In genomic region chrII:14938319-14938718, ce11 we compare ENCODE assay signal across 6 worm cellular contexts.
A peak's percentile ranks its signal among the peaks of the same experiment; 100 is the strongest.
TF ChIP-seq lines count a peak whose summit lies in the region.

No protein-coding gene starts in this region.

TF ChIP-seq in whole organism, L1 larva, 84 proteins besides CTCF, POLR2A, EP300 and RAD21 (continues in another document):
- TF ChIP-seq egl-27 (tag; optimal IDR thresholded peaks at IDR 0.05; lab: Kevin White, UChicago): no peak
- no peak for TF ChIP-seq C34B4.2 (tag; optimal IDR thresholded peaks at IDR 0.05; lab: Kevin White, UChicago)
- no peak for TF ChIP-seq lin-35 (GFP tag; optimal IDR thresholded peaks at IDR 0.05; lab: Kevin White, UChicago)
- TF ChIP-seq C04F5.9 (tag; optimal IDR thresholded peaks at IDR 0.05; lab: Kevin White, UChicago): no peak
- TF ChIP-seq xbp-1 (tag; optimal IDR thresholded peaks at IDR 0.05; lab: Kevin White, UChicago): no peak
- no peak for TF ChIP-seq hlh-4 (tag; optimal IDR thresholded peaks at IDR 0.05; lab: Kevin White, UChicago)
- TF ChIP-seq dsc-1 (tag; optimal IDR thresholded peaks at IDR 0.05; lab: Kevin White, UChicago): no peak
- TF ChIP-seq hlh-17 (GFP tag; optimal IDR thresholded peaks at IDR 0.05; lab: Kevin White, UChicago; ENCODE audit: borderline replicate concordance): no peak
- peak; percentile 85 for TF ChIP-seq fkh-10 (GFP tag; optimal IDR thresholded peaks at IDR 0.05; lab: Kevin White, UChicago)
- no peak for TF ChIP-seq vab-15 (tag; optimal IDR thresholded peaks at IDR 0.05; lab: Kevin White, UChicago)
- TF ChIP-seq nhr-11 (tag; optimal IDR thresholded peaks at IDR 0.05; lab: Kevin White, UChicago): no peak
- TF ChIP-seq lin-14 (GFP tag; optimal IDR thresholded peaks at IDR 0.05; lab: Kevin White, UChicago): peak; percentile 39
- no peak for TF ChIP-seq elt-3 (tag; optimal IDR thresholded peaks at IDR 0.05; lab: Kevin White, UChicago)
- TF ChIP-seq nhr-237 (tag; optimal IDR thresholded peaks at IDR 0.05; lab: Kevin White, UChicago): no peak
- TF ChIP-seq F16B12.6 (tag; optimal IDR thresholded peaks at IDR 0.05; lab: Kevin White, UChicago): no peak
- peak; percentile 20 for TF ChIP-seq nhr-47 (tag; optimal IDR thresholded peaks at IDR 0.05; lab: Kevin White, UChicago)

TF ChIP-seq in whole organism, L2 larva, 48 proteins besides CTCF, POLR2A, EP300 and RAD21:
- TF ChIP-seq C34F6.9 (tag; optimal IDR thresholded peaks at IDR 0.05; lab: Kevin White, UChicago) (peak; percentile 2), nhr-11 (tag; optimal IDR thresholded peaks at IDR 0.05; lab: Kevin White, UChicago) (no peak), sma-9 (GFP tag; optimal IDR thresholded peaks at IDR 0.05; lab: Kevin White, UChicago) (peak; percentile 63), sma-9 (tag; optimal IDR thresholded peaks at IDR 0.05; lab: Kevin White, UChicago) (no peak)

TF ChIP-seq in whole organism, L3 larva, 47 proteins besides CTCF, POLR2A, EP300 and RAD21:
- no peak for TF ChIP-seq eor-1 (tag; optimal IDR thresholded peaks at IDR 0.05; lab: Kevin White, UChicago)
- TF ChIP-seq fkh-10 (GFP tag; optimal IDR thresholded peaks at IDR 0.05; lab: Kevin White, UChicago): peak; percentile 97
TF ChIP-seq in whole organism, L3 larva: peak in this region for 1.

TF ChIP-seq in whole organism, L4 larva, 104 proteins besides CTCF, POLR2A, EP300 and RAD21:
- TF ChIP-seq ctbp-1 (GFP tag; IDR thresholded peaks at IDR 0.05; lab: Robert Waterston, UW) (0 out of 2 replicates have a peak, but pooled peaks have one; percentile 43), ces-1 (GFP tag; optimal IDR thresholded peaks at IDR 0.05; lab: Kevin White, UChicago) (peak; percentile 92), nhr-102 (tag; optimal IDR thresholded peaks at IDR 0.05; lab: Kevin White, UChicago) (no peak), R02D3.7 (tag; optimal IDR thresholded peaks at IDR 0.05; lab: Kevin White, UChicago) (no peak), egl-43 (GFP tag; IDR thresholded peaks at IDR 0.05; lab: Robert Waterston, UW) (no peak), fkh-10 (GFP tag; optimal IDR thresholded peaks at IDR 0.05; lab: Kevin White, UChicago) (peak; percentile 94)

TF ChIP-seq in whole organism, late embryonic, 69 proteins besides CTCF, POLR2A, EP300 and RAD21:
- TF ChIP-seq C38D4.7 (GFP tag; optimal IDR thresholded peaks at IDR 0.05; lab: Kevin White, UChicago) (no peak), unc-42 (tag; optimal IDR thresholded peaks at IDR 0.05; lab: Kevin White, UChicago) (peak; percentile 97)

TF ChIP-seq in whole organism, mixed stage, embryonic, 35 proteins besides CTCF, POLR2A, EP300 and RAD21:
- TF ChIP-seq ztf-11 (tag; optimal IDR thresholded peaks at IDR 0.05; lab: Kevin White, UChicago) (no peak), ces-1 (GFP tag; optimal IDR thresholded peaks at IDR 0.05; lab: Kevin White, UChicago) (peak; percentile 95), pha-4 (tag; optimal IDR thresholded peaks at IDR 0.05; lab: Kevin White, UChicago) (no peak)

Comparison
In these comparisons a context has a peak if more than half of its experiments do, and no peak if none do; other contexts are left out.
1. Of the 29 proteins assayed by ChIP-seq in both whole organism, L4 larva and whole organism, L1 larva: peak only in whole organism, L4 larva: none; only in whole organism, L1 larva: none; in both: ces-1 and fkh-10; in neither: 27.